Worm (Caenorhabditis elegans) whole organism, L1 larva: ENCODE results near the gene gipc-1.

Experiments
- blmp-1 ChIP-seq: fragments of 150-350 bp; optimal IDR thresholded peaks from 2 replicates; lab custom pipeline; 2014; ENCODE audit warnings: missing biosample characterization, missing genetic modification characterization
- xbp-1 ChIP-seq: sonication (generic microtip); optimal IDR thresholded peaks from 2 replicates; lab custom pipeline; 2016; ENCODE audit warnings: missing genetic modification characterization, missing compliant biosample characterization

DNA sequence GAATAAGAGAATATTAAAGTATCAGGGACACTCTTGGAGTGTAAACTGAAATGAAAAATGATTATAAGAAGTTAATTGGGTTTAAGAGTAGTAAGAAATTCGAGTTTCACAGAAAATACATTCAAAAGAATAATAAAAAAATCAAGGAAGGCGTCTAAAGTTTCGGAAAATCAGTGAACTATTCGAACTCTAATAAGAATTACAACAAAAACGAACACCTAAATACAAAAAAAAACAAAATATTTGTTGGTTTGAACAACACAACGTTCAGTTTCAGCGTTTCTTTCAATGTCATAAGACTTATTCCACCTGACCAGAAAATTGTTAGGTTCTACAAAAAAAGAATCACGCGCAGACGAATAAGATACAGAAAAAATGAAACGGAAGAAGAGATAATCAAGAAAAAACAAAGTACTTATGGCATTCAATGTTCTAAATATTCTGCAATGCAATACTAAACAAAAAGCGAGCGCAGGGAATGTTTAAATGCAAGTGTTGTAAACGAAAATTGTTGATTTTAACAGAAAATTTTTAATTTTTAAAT is 28.5 kb downstream of the gipc-1 start, which contains the start of gene nhl-2:
- TF ChIP-seq xbp-1 (tag; lab: Kevin White, UChicago) (no peak), blmp-1 (tag; lab: Kevin White, UChicago) (no peak)
